Fruit fly (Drosophila melanogaster) whole organism, embryonic: ENCODE results near the gene CG46439.
A peak's percentile ranks its signal among the peaks of the same experiment; 100 is the strongest.

Experiments used
- CG10366 ChIP-seq: fragments of 200-800 bp; sonication (Bioruptor generic); IDR thresholded peaks from 2 replicates; pipeline ENCODE4 v1.3.6; 2022; ENCODE audit warnings: missing biosample characterization, missing genetic modification characterization
- CG10979 ChIP-seq: fragments of 200-800 bp; sonication (Bioruptor generic); optimal IDR thresholded peaks from 2 replicates; lab custom pipeline; 2018; ENCODE audit warnings: missing biosample characterization, mild to moderate bottlenecking, missing genetic modification characterization, moderate library complexity
- CG11695 ChIP-seq: fragments of 200-800 bp; sonication (Bioruptor generic); IDR thresholded peaks from 3 replicates; pipeline ENCODE4 v1.3.6; 2022; ENCODE audit warnings: missing biosample characterization, missing genetic modification characterization
- CG14860 ChIP-seq: fragments of 200-800 bp; sonication (Bioruptor generic); IDR thresholded peaks from 3 replicates; pipeline ENCODE4 v1.3.6; 2022; ENCODE audit warnings: missing biosample characterization, missing genetic modification characterization; ENCODE audit not compliant: partially characterized antibody
- CG15479 ChIP-seq: fragments of 200-800 bp; sonication (Bioruptor generic); optimal IDR thresholded peaks from 3 replicates; lab custom pipeline; 2019; ENCODE audit warnings: missing biosample characterization, mild to moderate bottlenecking, missing genetic modification characterization, moderate library complexity
- CG9932 ChIP-seq: fragments of 200-800 bp; sonication (Bioruptor generic); IDR thresholded peaks from 2 replicates; pipeline ENCODE4 v1.3.6; 2022; ENCODE audit warnings: missing biosample characterization, missing genetic modification characterization
- dati ChIP-seq: fragments of 200-800 bp; sonication (Bioruptor generic); IDR thresholded peaks from 2 replicates; pipeline ENCODE4 v1.3.6; 2022; ENCODE audit warnings: missing biosample characterization, missing genetic modification characterization
- esg ChIP-seq: fragments of 200-800 bp; sonication (Bioruptor generic); conservative IDR thresholded peaks from 2 replicates; pipeline ENCODE4 v1.3.6; 2022; ENCODE audit warnings: missing biosample characterization, missing genetic modification characterization
- hb ChIP-seq: fragments of 200-800 bp; sonication (Bioruptor generic); IDR thresholded peaks from 3 replicates; pipeline ENCODE4 v1.3.6; 2022; ENCODE audit warnings: missing biosample characterization, missing genetic modification characterization; ENCODE audit not compliant: partially characterized antibody
- psq ChIP-seq: fragments of 200-800 bp; sonication (Bioruptor generic); optimal IDR thresholded peaks from 2 replicates; lab custom pipeline; 2017; ENCODE audit warnings: missing biosample characterization, missing genetic modification characterization
- zen2 ChIP-seq: fragments of 200-800 bp; sonication (Bioruptor generic); IDR thresholded peaks from 3 replicates; pipeline ENCODE4 v1.3.6; 2022; ENCODE audit warnings: missing biosample characterization, missing genetic modification characterization; ENCODE audit not compliant: partially characterized antibody

dm6 chr3L:11047877-11048276 lies 48.2 kb downstream of the CG46439 start:
- TF ChIP-seq CG9932 (GFP tag; lab: Robert Waterston, UW) = peak; percentile 84
- peak; percentile 89 for TF ChIP-seq CG10979 (tag; lab: Kevin White, UChicago)
- TF ChIP-seq hb (GFP tag; lab: Robert Waterston, UW) = no peak
- TF ChIP-seq psq (GFP tag; lab: Kevin White, UChicago) = peak; percentile 6
- peak; percentile 60 for TF ChIP-seq CG10366 (GFP tag; lab: Robert Waterston, UW)
- TF ChIP-seq zen2 (GFP tag; lab: Robert Waterston, UW) = no peak
- TF ChIP-seq dati (GFP tag; lab: Robert Waterston, UW) = peak; percentile 36; the same call in 1 of the 2 replicates
- no peak for TF ChIP-seq CG15479 (GFP tag; lab: Kevin White, UChicago)
- TF ChIP-seq CG14860 (GFP tag; lab: Robert Waterston, UW) = no peak
- no peak for TF ChIP-seq esg (GFP tag; lab: Robert Waterston, UW)
- TF ChIP-seq CG11695 (GFP tag; lab: Robert Waterston, UW) = no peak
